Fruit fly (Drosophila melanogaster): ENCODE measurements around the gene beg.
A peak's percentile ranks its signal among the peaks of the same experiment; 100 is the strongest.

beg gene

DNA sequence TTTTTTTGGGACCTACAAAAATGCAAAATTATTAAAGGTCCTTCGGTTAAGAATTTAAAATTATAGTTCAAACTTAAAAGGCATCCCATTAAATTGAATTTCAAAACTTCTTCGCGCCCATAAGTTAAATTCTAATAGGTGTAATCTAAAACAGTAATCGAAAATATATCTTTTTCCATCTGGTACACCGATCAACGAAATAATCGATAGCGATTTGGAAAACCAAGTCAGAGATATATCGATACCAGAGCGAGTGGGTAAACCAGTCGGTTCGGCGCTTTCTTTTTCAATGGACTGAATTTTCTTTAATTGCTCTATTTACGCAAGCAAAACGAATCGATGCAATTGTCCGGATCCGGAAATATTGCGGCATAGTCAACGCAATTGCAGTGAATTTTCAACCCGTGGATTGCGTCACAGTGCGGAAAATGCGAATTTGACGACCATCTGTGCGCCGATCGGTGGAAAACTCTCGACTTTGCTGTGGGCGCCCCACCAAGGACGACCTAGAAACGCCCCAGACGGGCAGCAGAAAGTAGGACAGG, 11.3 kb upstream of the beg start, which contains the start of gene Fit2 (continued):
- TF ChIP-seq run (tag; optimal IDR thresholded peaks at IDR 0.05) (no peak), Gsc (GFP tag; IDR thresholded peaks at IDR 0.05) (no peak), CG8089 (GFP tag; optimal IDR thresholded peaks at IDR 0.05) (no peak), trh (GFP tag; optimal IDR thresholded peaks at IDR 0.05) (no peak), danr (GFP tag; IDR thresholded peaks at IDR 0.05) (no peak), CG13296 (GFP tag; optimal IDR thresholded peaks at IDR 0.05) (no peak), nmo (GFP tag; optimal IDR thresholded peaks at IDR 0.05) (no peak), CG12391 (tag; optimal IDR thresholded peaks at IDR 0.05) (no peak), CG5180 (GFP tag; optimal IDR thresholded peaks at IDR 0.05) (no peak), bcd (GFP tag; optimal IDR thresholded peaks at IDR 0.05) (no peak), Xrp1 (GFP tag; IDR thresholded peaks at IDR 0.05) (no peak), ERR (GFP tag; optimal IDR thresholded peaks at IDR 0.05) (no peak), NC2α (GFP tag; optimal IDR thresholded peaks at IDR 0.05) (no peak), Lpt (GFP tag; optimal IDR thresholded peaks at IDR 0.05) (no peak), CG10321 (GFP tag; IDR thresholded peaks at IDR 0.05) (no peak), CG6813 (GFP tag; optimal IDR thresholded peaks at IDR 0.05) (no peak), ro (GFP tag; IDR thresholded peaks at IDR 0.05) (no peak), CG17802 (tag; optimal IDR thresholded peaks at IDR 0.05) (no peak), slbo (GFP tag; IDR thresholded peaks at IDR 0.05) (no peak), onecut (GFP tag; IDR thresholded peaks at IDR 0.05) (no peak), CG8944 (GFP tag; optimal IDR thresholded peaks at IDR 0.05) (no peak), CG1647 (GFP tag; optimal IDR thresholded peaks at IDR 0.05) (no peak), twi (tag; optimal IDR thresholded peaks at IDR 0.05) (no peak), otp (GFP tag; IDR thresholded peaks at IDR 0.05) (no peak), Dad (GFP tag; optimal IDR thresholded peaks at IDR 0.05) (no peak), CG10147 (GFP tag; optimal IDR thresholded peaks at IDR 0.05) (no peak), gt (GFP tag; IDR thresholded peaks at IDR 0.05) (no peak), Lhr (GFP tag; optimal IDR thresholded peaks at IDR 0.05) (no peak), Dll (GFP tag; IDR thresholded peaks at IDR 0.05; ENCODE audit: partially characterized antibody) (peak; percentile 95), ara (GFP tag; IDR thresholded peaks at IDR 0.05) (no peak), CG15073 (GFP tag; optimal IDR thresholded peaks at IDR 0.05) (no peak), CG7928 (GFP tag; optimal IDR thresholded peaks at IDR 0.05) (no peak), CG31365 (tag; optimal IDR thresholded peaks at IDR 0.05) (no peak), stwl (tag; optimal IDR thresholded peaks at IDR 0.05) (peak; percentile 71), vnd (GFP tag; IDR thresholded peaks at IDR 0.05; ENCODE audit: partially characterized antibody) (peak; percentile 97), CG30020 (tag; optimal IDR thresholded peaks at IDR 0.05) (no peak), ham (GFP tag; IDR thresholded peaks at IDR 0.05) (no peak), vfl (GFP tag; optimal IDR thresholded peaks at IDR 0.05) (no peak), CG14965 (GFP tag; optimal IDR thresholded peaks at IDR 0.05; ENCODE audit: borderline replicate concordance) (no peak), br (optimal IDR thresholded peaks at IDR 0.05) (no peak), eyg (GFP tag; optimal IDR thresholded peaks at IDR 0.05) (no peak), CG9609 (GFP tag; optimal IDR thresholded peaks at IDR 0.05) (no peak), oc (tag; optimal IDR thresholded peaks at IDR 0.05) (no peak), toy (GFP tag; IDR thresholded peaks at IDR 0.05) (no peak), D19B (GFP tag; optimal IDR thresholded peaks at IDR 0.05) (no peak), caup (GFP tag; optimal IDR thresholded peaks at IDR 0.05; ENCODE audit: severe bottlenecking) (no peak), CG10431 (GFP tag; optimal IDR thresholded peaks at IDR 0.05) (no peak), CG1529 (GFP tag; optimal IDR thresholded peaks at IDR 0.05) (no peak), dm (GFP tag; optimal IDR thresholded peaks at IDR 0.05) (no peak), CG4707 (GFP tag; optimal IDR thresholded peaks at IDR 0.05) (no peak), CG3847 (GFP tag; IDR thresholded peaks at IDR 0.05) (no peak), amos (GFP tag; IDR thresholded peaks at IDR 0.05; ENCODE audit: partially characterized antibody) (peak; percentile 94)

Measured in whole organism, embryonic.